Fruit fly (Drosophila melanogaster): Measurements from ENCODE around the gene CG6999.

Gene CG6999

dm6 chrX:9046986-9047385 is 41.2 kb upstream of the CG6999 start (continued):
- peak; percentile 64 for TF ChIP-seq Ptx1 (GFP tag; IDR thresholded peaks at IDR 0.05)
- TF ChIP-seq croc (GFP tag; conservative IDR thresholded peaks at IDR 0.05) = no peak
- no peak for TF ChIP-seq CG18764 (GFP tag; optimal IDR thresholded peaks at IDR 0.05)
- peak; percentile 19 for TF ChIP-seq CG9817 (tag; optimal IDR thresholded peaks at IDR 0.05)
- no peak for TF ChIP-seq lab (GFP tag; optimal IDR thresholded peaks at IDR 0.05)
- TF ChIP-seq lmd (GFP tag; IDR thresholded peaks at IDR 0.05) = peak; percentile 46

- TF ChIP-seq CG17912 (GFP tag; optimal IDR thresholded peaks at IDR 0.05) (no peak), Med (GFP tag) (peak; percentile 81), tap (tag; optimal IDR thresholded peaks at IDR 0.05) (peak; percentile 58), Hmx (GFP tag; optimal IDR thresholded peaks at IDR 0.05) (peak; percentile 3), lbe (GFP tag; optimal IDR thresholded peaks at IDR 0.05) (no peak), kni (GFP tag; optimal IDR thresholded peaks at IDR 0.05) (peak; percentile 100), NFAT (GFP tag; IDR thresholded peaks at IDR 0.05) (no peak), Max (GFP tag; optimal IDR thresholded peaks at IDR 0.05) (no peak), CG12744 (GFP tag; optimal IDR thresholded peaks at IDR 0.05) (no peak), CHES-1-like (GFP tag; optimal IDR thresholded peaks at IDR 0.05) (peak; percentile 1), Bgb (GFP tag; IDR thresholded peaks at IDR 0.05; ENCODE audit: partially characterized antibody) (no peak), ems (GFP tag; optimal IDR thresholded peaks at IDR 0.05) (no peak), gro (GFP tag; optimal IDR thresholded peaks at IDR 0.05) (no peak), cad (GFP tag; optimal IDR thresholded peaks at IDR 0.05) (no peak), CG4282 (GFP tag; optimal IDR thresholded peaks at IDR 0.05) (no peak), ac (GFP tag; optimal IDR thresholded peaks at IDR 0.05) (peak; percentile 29), CG13624 (GFP tag; optimal IDR thresholded peaks at IDR 0.05) (no peak), hbn (GFP tag; IDR thresholded peaks at IDR 0.05; ENCODE audit: partially characterized antibody) (no peak), CG13894 (tag; optimal IDR thresholded peaks at IDR 0.05) (no peak), bigmax (GFP tag; optimal IDR thresholded peaks at IDR 0.05) (no peak), rib (GFP tag; IDR thresholded peaks at IDR 0.05) (0 out of 2 replicates have a peak, but pooled peaks have one; percentile 48), zen (tag; optimal IDR thresholded peaks at IDR 0.05) (peak; percentile 45), CG32772 (GFP tag; IDR thresholded peaks at IDR 0.05) (peak; percentile 47), vfl (GFP tag; optimal IDR thresholded peaks at IDR 0.05) (no peak), CG30020 (tag; optimal IDR thresholded peaks at IDR 0.05) (peak; percentile 35), az2 (GFP tag; optimal IDR thresholded peaks at IDR 0.05) (peak; percentile 63), CG17568 (GFP tag; optimal IDR thresholded peaks at IDR 0.05) (peak; percentile 19), knrl (GFP tag; IDR thresholded peaks at IDR 0.05; ENCODE audit: partially characterized antibody) (no peak), CG4854 (GFP tag; optimal IDR thresholded peaks at IDR 0.05) (no peak), danr (GFP tag; IDR thresholded peaks at IDR 0.05) (no peak), crol (GFP tag; IDR thresholded peaks at IDR 0.05) (peak; percentile 99), CG7556 (GFP tag; optimal IDR thresholded peaks at IDR 0.05) (peak; percentile 80), tll (GFP tag; optimal IDR thresholded peaks at IDR 0.05) (no peak), corto (GFP tag; optimal IDR thresholded peaks at IDR 0.05) (no peak), CG17802 (tag; optimal IDR thresholded peaks at IDR 0.05) (no peak), ken (GFP tag; IDR thresholded peaks at IDR 0.05) (peak; percentile 45; the same call in 1 of the 3 replicates), inv (GFP tag; IDR thresholded peaks at IDR 0.05; ENCODE audit: partially characterized antibody) (no peak), CG11247 (GFP tag; IDR thresholded peaks at IDR 0.05) (no peak), dmrt99B (tag; optimal IDR thresholded peaks at IDR 0.05) (peak; percentile 87), pho (GFP tag; optimal IDR thresholded peaks at IDR 0.05) (no peak), Spps (tag; optimal IDR thresholded peaks at IDR 0.05) (peak; percentile 65), eve (GFP tag; optimal IDR thresholded peaks at IDR 0.05) (no peak), HmgD (GFP tag; optimal IDR thresholded peaks at IDR 0.05) (no peak)
These were observed 40.3 kb upstream of the CG6999 start for dm6 chrX:9047725-9048384.

Measured in whole organism, embryonic.